Fruit fly (Drosophila melanogaster) whole organism, prepupa: ENCODE measurements around the gene Uba5.
A peak's percentile ranks its signal among the peaks of the same experiment; 100 is the strongest.

ENCODE experiments used
- Blimp-1 ChIP-seq: fragments of 200-800 bp; sonication (Bioruptor generic); optimal IDR thresholded peaks from 3 replicates; lab custom pipeline; 2017; ENCODE audit warnings: missing biosample characterization, missing genetic modification characterization, mild to moderate bottlenecking, moderate library complexity, missing genetic modification reagents
- CG10631 ChIP-seq: fragments of 200-800 bp; sonication (Bioruptor generic); optimal IDR thresholded peaks from 2 replicates; lab custom pipeline; 2016; ENCODE audit warnings: missing biosample characterization, missing genetic modification characterization
- CG10669 ChIP-seq: fragments of 200-800 bp; sonication (Bioruptor generic); optimal IDR thresholded peaks from 3 replicates; lab custom pipeline; 2018; ENCODE audit warnings: missing biosample characterization, mild to moderate bottlenecking, missing genetic modification characterization, moderate library complexity
- CG11902 ChIP-seq: fragments of 200-800 bp; sonication (Bioruptor generic); optimal IDR thresholded peaks from 3 replicates; lab custom pipeline; 2016; ENCODE audit warnings: missing biosample characterization, missing genetic modification characterization
- CG1621 ChIP-seq: fragments of 200-800 bp; sonication (Bioruptor generic); optimal IDR thresholded peaks from 3 replicates; lab custom pipeline; 2018; ENCODE audit warnings: missing biosample characterization, mild to moderate bottlenecking, missing genetic modification characterization
- CG16779 ChIP-seq: fragments of 200-800 bp; sonication (Bioruptor generic); optimal IDR thresholded peaks from 3 replicates; lab custom pipeline; 2017; ENCODE audit warnings: missing biosample characterization, mild to moderate bottlenecking, missing genetic modification characterization
- CG3032 ChIP-seq: fragments of 200-800 bp; optimal IDR thresholded peaks from 2 replicates; lab custom pipeline; 2019; ENCODE audit warnings: missing biosample characterization, mild to moderate bottlenecking, missing genetic modification characterization, moderate library complexity
- CG31627 ChIP-seq: fragments of 200-800 bp; sonication (Bioruptor generic); optimal IDR thresholded peaks from 3 replicates; lab custom pipeline; 2016; ENCODE audit warnings: missing biosample characterization, missing genetic modification characterization
- CG3919 ChIP-seq: fragments of 200-800 bp; sonication (Bioruptor generic); optimal IDR thresholded peaks from 3 replicates; lab custom pipeline; 2016; ENCODE audit warnings: missing biosample characterization, missing genetic modification characterization
- CG4318 ChIP-seq: fragments of 200-800 bp; sonication (Bioruptor generic); optimal IDR thresholded peaks from 3 replicates; lab custom pipeline; 2017; ENCODE audit warnings: missing biosample characterization, mild to moderate bottlenecking, missing genetic modification characterization
- CG6163 ChIP-seq: fragments of 200-800 bp; sonication (Bioruptor generic); IDR thresholded peaks from 3 replicates; pipeline ENCODE4 v1.3.6; 2022; ENCODE audit warnings: missing biosample characterization, missing genetic modification characterization
- CG6276 ChIP-seq: fragments of 200-800 bp; sonication (Bioruptor generic); optimal IDR thresholded peaks from 2 replicates; lab custom pipeline; 2017; ENCODE audit warnings: missing biosample characterization, mild to moderate bottlenecking, missing genetic modification characterization
- CG6792 ChIP-seq: fragments of 200-800 bp; sonication (Bioruptor generic); optimal IDR thresholded peaks from 3 replicates; lab custom pipeline; 2016; ENCODE audit warnings: missing biosample characterization, missing genetic modification characterization
- CG6808 ChIP-seq: fragments of 200-800 bp; sonication (Bioruptor generic); optimal IDR thresholded peaks from 3 replicates; lab custom pipeline; 2017; ENCODE audit warnings: missing biosample characterization, missing genetic modification characterization, mild to moderate bottlenecking, moderate library complexity, missing genetic modification reagents
- CG6854 ChIP-seq: fragments of 200-800 bp; sonication (Bioruptor generic); optimal IDR thresholded peaks from 2 replicates; lab custom pipeline; 2017; ENCODE audit warnings: missing biosample characterization, mild to moderate bottlenecking, missing genetic modification characterization
- CG8319 ChIP-seq: fragments of 200-800 bp; sonication (Bioruptor generic); optimal IDR thresholded peaks from 3 replicates; lab custom pipeline; 2016; ENCODE audit warnings: missing biosample characterization, missing genetic modification characterization
- CG8632 ChIP-seq: fragments of 200-800 bp; sonication (Bioruptor generic); optimal IDR thresholded peaks from 3 replicates; lab custom pipeline; 2016; ENCODE audit warnings: missing biosample characterization, missing genetic modification characterization
- CG9139 ChIP-seq: fragments of 200-800 bp; sonication (Bioruptor generic); optimal IDR thresholded peaks from 3 replicates; lab custom pipeline; 2017; ENCODE audit warnings: missing biosample characterization, mild to moderate bottlenecking, missing genetic modification characterization
- Eip75B ChIP-seq: fragments of 200-800 bp; sonication (Bioruptor generic); optimal IDR thresholded peaks from 3 replicates; lab custom pipeline; 2016; ENCODE audit warnings: missing biosample characterization, missing genetic modification characterization
- Eip78C ChIP-seq: fragments of 200-800 bp; sonication (Bioruptor generic); peaks from one replicate; lab custom pipeline; 2016; ENCODE audit warnings: missing biosample characterization, missing genetic modification characterization
- Eip93F ChIP-seq: fragments of 200-800 bp; sonication (Bioruptor generic); optimal IDR thresholded peaks from 2 replicates; lab custom pipeline; 2016; ENCODE audit warnings: missing biosample characterization, mild to moderate bottlenecking, missing genetic modification characterization
- Ets21C ChIP-seq: fragments of 200-800 bp; sonication (Bioruptor generic); optimal IDR thresholded peaks from 3 replicates; lab custom pipeline; 2016; ENCODE audit warnings: missing biosample characterization, missing genetic modification characterization
- Hr39 ChIP-seq: fragments of 200-800 bp; sonication (Bioruptor generic); optimal IDR thresholded peaks from 2 replicates; lab custom pipeline; 2016; ENCODE audit warnings: missing biosample characterization, missing genetic modification characterization
- Lpt ChIP-seq: fragments of 200-800 bp; sonication (Bioruptor generic); optimal IDR thresholded peaks from 3 replicates; lab custom pipeline; 2016; ENCODE audit warnings: missing biosample characterization, missing genetic modification characterization
- OdsH ChIP-seq: fragments of 200-800 bp; sonication (Bioruptor generic); optimal IDR thresholded peaks from 3 replicates; lab custom pipeline; 2016; ENCODE audit warnings: missing biosample characterization, missing genetic modification characterization
- Smox ChIP-seq: fragments of 200-800 bp; sonication (Bioruptor generic); optimal IDR thresholded peaks from 3 replicates; lab custom pipeline; 2016; ENCODE audit warnings: missing biosample characterization, missing genetic modification characterization
- Sox102F ChIP-seq: fragments of 200-800 bp; sonication (Bioruptor generic); optimal IDR thresholded peaks from 2 replicates; lab custom pipeline; 2016; ENCODE audit warnings: missing biosample characterization, mild to moderate bottlenecking, missing genetic modification characterization
- Sox14 ChIP-seq: fragments of 200-800 bp; sonication (Bioruptor generic); optimal IDR thresholded peaks from 3 replicates; lab custom pipeline; 2016; ENCODE audit warnings: missing biosample characterization, missing genetic modification characterization
- Sox15 ChIP-seq: fragments of 200-800 bp; sonication (Bioruptor generic); optimal IDR thresholded peaks from 3 replicates; lab custom pipeline; 2016; ENCODE audit warnings: missing biosample characterization, missing genetic modification characterization
- achi ChIP-seq: fragments of 200-800 bp; sonication (Bioruptor generic); optimal IDR thresholded peaks from 3 replicates; lab custom pipeline; 2016; ENCODE audit warnings: missing biosample characterization, missing genetic modification characterization
- acj6 ChIP-seq: fragments of 200-800 bp; sonication (Bioruptor generic); optimal IDR thresholded peaks from 3 replicates; lab custom pipeline; 2016; ENCODE audit warnings: missing biosample characterization, missing genetic modification characterization
- cyc ChIP-seq: fragments of 200-800 bp; sonication (Bioruptor generic); optimal IDR thresholded peaks from 3 replicates; lab custom pipeline; 2016; ENCODE audit warnings: missing biosample characterization, missing genetic modification characterization
- dac ChIP-seq: fragments of 200-800 bp; sonication (Bioruptor generic); optimal IDR thresholded peaks from 2 replicates; lab custom pipeline; 2017; ENCODE audit warnings: missing biosample characterization, mild to moderate bottlenecking, missing genetic modification characterization
- dsx ChIP-seq: fragments of 200-800 bp; optimal IDR thresholded peaks from 3 replicates; lab custom pipeline; 2019; ENCODE audit warnings: missing biosample characterization, mild to moderate bottlenecking, missing genetic modification characterization, moderate library complexity; ENCODE audit not compliant: poor library complexity, severe bottlenecking
- fd59A ChIP-seq: fragments of 200-800 bp; sonication (Bioruptor generic); optimal IDR thresholded peaks from 2 replicates; lab custom pipeline; 2017; ENCODE audit warnings: missing biosample characterization, mild to moderate bottlenecking, missing genetic modification characterization, missing genetic modification reagents
- fkh ChIP-seq: fragments of 200-800 bp; sonication (Bioruptor generic); optimal IDR thresholded peaks from 3 replicates; lab custom pipeline; 2017; ENCODE audit warnings: missing biosample characterization, mild to moderate bottlenecking, missing genetic modification characterization, moderate library complexity
- net ChIP-seq: fragments of 200-800 bp; sonication (Bioruptor generic); optimal IDR thresholded peaks from 3 replicates; lab custom pipeline; 2016; ENCODE audit warnings: missing biosample characterization, missing genetic modification characterization
- pdm3 ChIP-seq: fragments of 200-800 bp; sonication (Bioruptor generic); optimal IDR thresholded peaks from 3 replicates; lab custom pipeline; 2016; ENCODE audit warnings: missing biosample characterization, missing genetic modification characterization
- spab ChIP-seq: fragments of 200-800 bp; sonication (Bioruptor generic); optimal IDR thresholded peaks from 2 replicates; lab custom pipeline; 2017; ENCODE audit warnings: missing biosample characterization, mild to moderate bottlenecking, missing genetic modification characterization, missing genetic modification reagents
- ss ChIP-seq, 2 experiments: fragments of 200-800 bp; sonication (Bioruptor generic); optimal IDR thresholded peaks; 2 replicates in 1 of 2; 3 replicates in 1 of 2; lab custom pipeline; 2017 to 2018; ENCODE audit warnings: mild to moderate bottlenecking in 2 of 2, missing biosample characterization in 2 of 2, missing genetic modification characterization in 2 of 2, moderate library complexity in 1 of 2
- svp ChIP-seq: fragments of 200-800 bp; sonication (Bioruptor generic); peaks from one replicate; lab custom pipeline; 2016; ENCODE audit warnings: missing biosample characterization, missing genetic modification characterization
- topi ChIP-seq: fragments of 200-800 bp; sonication (Bioruptor generic); optimal IDR thresholded peaks from 3 replicates; lab custom pipeline; 2016; ENCODE audit warnings: missing biosample characterization, missing genetic modification characterization

Uba5 gene

dm6 chrX:11521561-11522546, 38.5 kb downstream of the Uba5 start (continued):
- TF ChIP-seq fkh (GFP tag; lab: Kevin White, UChicago) (no peak), Ets21C (no peak), CG6276 (GFP tag; lab: Kevin White, UChicago) (peak; percentile 39), CG4318 (GFP tag; lab: Kevin White, UChicago) (no peak), CG8319 (GFP tag; lab: Kevin White, UChicago) (peak; percentile 17), CG10631 (peak; percentile 49), CG10669 (GFP tag; lab: Kevin White, UChicago) (peak; percentile 19), dsx (peak; percentile 32), achi (peak; percentile 20), CG3919 (peak; percentile 50)

dm6 chrX:11523921-11524320, 40.6 kb downstream of the Uba5 start:
- peak; percentile 5 for TF ChIP-seq CG6854 (GFP tag; lab: Kevin White, UChicago)
- TF ChIP-seq CG6276 (GFP tag; lab: Kevin White, UChicago): peak; percentile 20
- TF ChIP-seq Blimp-1 (GFP tag; lab: Kevin White, UChicago): peak; percentile 72
- no peak for TF ChIP-seq fd59A (GFP tag; lab: Kevin White, UChicago)
- peak; percentile 69 for TF ChIP-seq Eip78C

dm6 chrX:11527088-11527635, 43.8 kb downstream of the Uba5 start:
- TF ChIP-seq Eip78C (no peak), CG3032 (no peak), OdsH (no peak), net (GFP tag; lab: Kevin White, UChicago) (no peak), CG6792 (GFP tag; lab: Kevin White, UChicago) (no peak), topi (no peak), acj6 (GFP tag; lab: Kevin White, UChicago) (no peak), cyc (GFP tag; lab: Kevin White, UChicago) (no peak), ss (GFP tag; optimal IDR thresholded peaks at IDR 0.05; lab: Kevin White, UChicago) (no peak), Sox102F (GFP tag; lab: Kevin White, UChicago) (no peak), Hr39 (GFP tag; lab: Kevin White, UChicago) (no peak), CG8632 (GFP tag; lab: Kevin White, UChicago) (no peak)

DNA sequence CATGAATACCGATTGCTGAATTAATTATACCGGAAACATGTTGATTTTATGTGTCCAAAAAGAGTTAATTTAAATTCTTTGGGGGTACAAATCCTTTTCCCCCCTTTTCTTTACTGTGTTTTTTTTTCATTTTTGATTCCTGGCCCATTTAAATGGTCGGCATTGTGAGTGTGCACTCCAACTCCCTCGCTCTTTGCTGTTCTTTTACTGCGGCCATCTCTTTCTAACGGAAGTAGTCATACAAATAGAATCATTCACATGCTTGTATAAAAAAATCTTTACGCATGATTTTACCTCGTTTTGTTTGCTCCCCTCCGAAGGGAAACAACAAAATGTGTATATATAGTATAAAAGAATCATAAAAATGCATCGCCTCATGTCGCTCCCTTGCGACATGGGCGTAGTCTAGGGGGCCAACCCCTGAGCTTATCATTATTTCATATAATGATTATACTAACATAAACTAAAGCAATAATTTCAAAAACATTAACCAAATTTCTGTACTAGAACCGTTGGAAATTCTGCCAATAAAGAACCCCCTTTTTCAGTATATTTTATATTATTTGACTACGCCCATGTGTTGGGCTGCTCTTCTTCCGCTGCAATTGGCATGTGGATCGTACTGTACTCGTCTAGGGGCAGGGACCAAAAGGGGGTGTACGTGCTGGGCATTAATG, 44.8 kb downstream of the Uba5 start:
- peak; percentile 73 for TF ChIP-seq CG6163 (GFP tag; lab: Robert Waterston, UW)
- peak; percentile 79 for TF ChIP-seq CG6808 (GFP tag; lab: Kevin White, UChicago)
- peak; percentile 30 for TF ChIP-seq CG6854 (GFP tag; lab: Kevin White, UChicago)
- TF ChIP-seq CG11902 (GFP tag; lab: Kevin White, UChicago): peak; percentile 4
- TF ChIP-seq dac (GFP tag; lab: Kevin White, UChicago): peak; percentile 22
- TF ChIP-seq CG9139 (GFP tag; lab: Kevin White, UChicago): peak; percentile 47
- TF ChIP-seq CG31627 (GFP tag; lab: Kevin White, UChicago): peak; percentile 35
- TF ChIP-seq spab (GFP tag; lab: Kevin White, UChicago): peak; percentile 64
- TF ChIP-seq CG16779: peak; percentile 35
- TF ChIP-seq Sox15: no peak
- TF ChIP-seq Eip78C: peak; percentile 91
- TF ChIP-seq CG1621 (tag; lab: Kevin White, UChicago): peak; percentile 69
- peak; percentile 57 for TF ChIP-seq Lpt (GFP tag; lab: Kevin White, UChicago)
- peak; percentile 66 for TF ChIP-seq achi
- TF ChIP-seq Eip75B (GFP tag; lab: Kevin White, UChicago): peak; percentile 66
- TF ChIP-seq ss (GFP tag; optimal IDR thresholded peaks at IDR 0.05; lab: Kevin White, UChicago): peak; percentile 67 to 82
- TF ChIP-seq Blimp-1 (GFP tag; lab: Kevin White, UChicago): no peak
- no peak for TF ChIP-seq Eip93F (GFP tag; lab: Kevin White, UChicago)
- TF ChIP-seq CG8632 (GFP tag; lab: Kevin White, UChicago): peak; percentile 51
- peak; percentile 83 for TF ChIP-seq svp (GFP tag; lab: Kevin White, UChicago)
- TF ChIP-seq Hr39 (GFP tag; lab: Kevin White, UChicago): peak; percentile 42
- peak; percentile 57 for TF ChIP-seq Smox
- peak; percentile 67 for TF ChIP-seq pdm3 (GFP tag; lab: Kevin White, UChicago)
- peak; percentile 34 for TF ChIP-seq Sox14
